Worm (Caenorhabditis elegans): ENCODE results near the gene nlp-57.

nlp-57 gene

ce11 chrX:11310285-11310838, 6.5 kb upstream of the nlp-57 start, which contains the start of gene F08G12.5:
Gene F08G12.5, minus strand, starts transcription at chrX:11310285.
- TF ChIP-seq hsf-1 (GFP tag; IDR thresholded peaks at IDR 0.05) (no peak), sdz-38 (tag; optimal IDR thresholded peaks at IDR 0.05) (no peak), madf-8 (GFP tag; conservative IDR thresholded peaks at IDR 0.05) (no peak), lir-1 (GFP tag; conservative IDR thresholded peaks at IDR 0.05) (no peak), ama-1 (optimal IDR thresholded peaks at IDR 0.05) (no peak), ama-1 (GFP tag; optimal IDR thresholded peaks at IDR 0.05) (no peak), nfya-2 (GFP tag; IDR thresholded peaks at IDR 0.05) (no peak), snpc-1.3 (tag; optimal IDR thresholded peaks at IDR 0.05; ENCODE audit: insufficient read depth) (no peak), K11D2.4 (GFP tag; IDR thresholded peaks at IDR 0.05) (no peak), ceh-40 (GFP tag; IDR thresholded peaks at IDR 0.05) (no peak)

- TF ChIP-seq dox-1 (GFP tag; IDR thresholded peaks at IDR 0.05) = no peak
- no peak for TF ChIP-seq tbx-9 (tag; optimal IDR thresholded peaks at IDR 0.05; ENCODE audit: borderline replicate concordance)
- TF ChIP-seq tbp1 (GFP tag; optimal IDR thresholded peaks at IDR 0.05) = no peak
These were observed 1.5 kb upstream of the nlp-57 start, which contains the start of gene F08G12.11 for ce11 chrX:11315392-11315791. Gene F08G12.11, minus strand, starts transcription at chrX:11315572.

ce11 chrX:11317939-11318338, 1.1 kb downstream of the nlp-57 start, which contains the start of gene hizr-1:
Gene hizr-1, plus strand, starts transcription at chrX:11318278.
- TF ChIP-seq aptf-3 (GFP tag; IDR thresholded peaks at IDR 0.05) (no peak), nhr-80 (tag; optimal IDR thresholded peaks at IDR 0.05) (peak; percentile 63), C06A6.2 (GFP tag; conservative IDR thresholded peaks at IDR 0.05) (no peak)

- TF ChIP-seq egl-44 (GFP tag; IDR thresholded peaks at IDR 0.05) = no peak
- TF ChIP-seq B0336.3 (GFP tag; IDR thresholded peaks at IDR 0.05) = no peak
- peak; percentile 41 for TF ChIP-seq nhr-80 (tag; optimal IDR thresholded peaks at IDR 0.05)
These were observed 6.4 kb downstream of the nlp-57 start for ce11 chrX:11323225-11323624.

ce11 chrX:11324240-11324639, 7.4 kb downstream of the nlp-57 start, which contains the start of gene asm-2:
Gene asm-2, minus strand, starts transcription at chrX:11324251.
- TF ChIP-seq F10E7.11 (tag; optimal IDR thresholded peaks at IDR 0.05) (no peak), attf-6 (GFP tag; IDR thresholded peaks at IDR 0.05) (no peak), nhr-80 (tag; optimal IDR thresholded peaks at IDR 0.05) (peak; percentile 83), atf-7 (tag; optimal IDR thresholded peaks at IDR 0.05) (no peak), F57C9.4 (tag; optimal IDR thresholded peaks at IDR 0.05) (no peak), nhr-90 (tag; optimal IDR thresholded peaks at IDR 0.05) (no peak), nhr-27 (tag; optimal IDR thresholded peaks at IDR 0.05) (no peak), lir-1 (GFP tag; conservative IDR thresholded peaks at IDR 0.05) (no peak), cebp-2 (GFP tag; IDR thresholded peaks at IDR 0.05) (no peak)

ce11 chrX:11326827-11327226, 10.0 kb downstream of the nlp-57 start, which contains the start of gene ZK455.5:
Gene ZK455.5, minus strand, starts transcription at chrX:11326927.
- TF ChIP-seq T26A5.8 (tag; optimal IDR thresholded peaks at IDR 0.05) (no peak), xnd-1 (tag; optimal IDR thresholded peaks at IDR 0.05) (no peak), ceh-27 (GFP tag; optimal IDR thresholded peaks at IDR 0.05) (no peak), unc-130 (GFP tag; optimal IDR thresholded peaks at IDR 0.05) (no peak)

ce11 chrX:11328710-11329109, 11.9 kb downstream of the nlp-57 start:
- TF ChIP-seq F55B11.4 (tag; optimal IDR thresholded peaks at IDR 0.05; ENCODE audit: borderline replicate concordance, insufficient read depth) = no peak
- TF ChIP-seq snpc-3.4 (tag; optimal IDR thresholded peaks at IDR 0.05) = no peak
- no peak for TF ChIP-seq madf-10 (tag; optimal IDR thresholded peaks at IDR 0.05)
- no peak for TF ChIP-seq Y67H2A.10 (GFP tag; conservative IDR thresholded peaks at IDR 0.05)
- TF ChIP-seq somi-1 (GFP tag; optimal IDR thresholded peaks at IDR 0.05) = no peak
- no peak for TF ChIP-seq nfyb-1 (GFP tag; IDR thresholded peaks at IDR 0.05)
- no peak for TF ChIP-seq gei-17 (GFP tag; optimal IDR thresholded peaks at IDR 0.05)

All from whole organism, young adult.